Worm (Caenorhabditis elegans): ENCODE data around the gene ttn-1.

ttn-1 gene

ce11 chrV:6213845-6214244, 11.4 kb upstream of the ttn-1 start (continued):
- TF ChIP-seq nhr-12 (tag; optimal IDR thresholded peaks at IDR 0.05), result no peak
- no peak for TF ChIP-seq nhr-76 (tag; optimal IDR thresholded peaks at IDR 0.05)
- no peak for TF ChIP-seq aly-2 (tag; optimal IDR thresholded peaks at IDR 0.05)
- peak; percentile 84 for TF ChIP-seq pha-4 (tag; optimal IDR thresholded peaks at IDR 0.05)
- TF ChIP-seq fkh-2 (tag; optimal IDR thresholded peaks at IDR 0.05), result no peak
- TF ChIP-seq elt-2 (tag; optimal IDR thresholded peaks at IDR 0.05), result peak; percentile 10
- TF ChIP-seq nhr-28 (tag; optimal IDR thresholded peaks at IDR 0.05), result no peak
- no peak for TF ChIP-seq ceh-82 (tag; optimal IDR thresholded peaks at IDR 0.05)
- TF ChIP-seq skn-1 (tag; optimal IDR thresholded peaks at IDR 0.05), result peak; percentile 78
- TF ChIP-seq hmg-11 (tag; optimal IDR thresholded peaks at IDR 0.05), result peak; percentile 61
- TF ChIP-seq nhr-23 (tag; optimal IDR thresholded peaks at IDR 0.05), result peak; percentile 69
- no peak for TF ChIP-seq sea-2 (GFP tag; optimal IDR thresholded peaks at IDR 0.05)
- TF ChIP-seq lsy-12 (tag; optimal IDR thresholded peaks at IDR 0.05), result no peak
- TF ChIP-seq ceh-9 (tag; optimal IDR thresholded peaks at IDR 0.05), result no peak
- TF ChIP-seq unc-62 (GFP tag; optimal IDR thresholded peaks at IDR 0.05), result no peak
- peak; percentile 6 for TF ChIP-seq R02D3.7 (tag; optimal IDR thresholded peaks at IDR 0.05)
- no peak for TF ChIP-seq elt-3 (tag; optimal IDR thresholded peaks at IDR 0.05)
- TF ChIP-seq eor-1 (tag; optimal IDR thresholded peaks at IDR 0.05), result no peak
- TF ChIP-seq ztf-4 (tag; optimal IDR thresholded peaks at IDR 0.05), result no peak

- peak; percentile 6 for TF ChIP-seq nhr-23 (tag; optimal IDR thresholded peaks at IDR 0.05)
- no peak for TF ChIP-seq lin-39 (tag; optimal IDR thresholded peaks at IDR 0.05)
- TF ChIP-seq nfya-1 (tag; optimal IDR thresholded peaks at IDR 0.05; ENCODE audit: insufficient read depth), result no peak
- TF ChIP-seq ama-1 (optimal IDR thresholded peaks at IDR 0.05), result no peak
- no peak for TF ChIP-seq fkh-2 (tag; optimal IDR thresholded peaks at IDR 0.05)
- TF ChIP-seq pha-4 (tag; optimal IDR thresholded peaks at IDR 0.05), result peak; percentile 41
- peak; percentile 9 for TF ChIP-seq lin-15B (tag; optimal IDR thresholded peaks at IDR 0.05)
- TF ChIP-seq ceh-16 (tag; optimal IDR thresholded peaks at IDR 0.05), result no peak
These were observed 10.8 kb upstream of the ttn-1 start for ce11 chrV:6213216-6213735.

- TF ChIP-seq nfya-1 (tag; optimal IDR thresholded peaks at IDR 0.05; ENCODE audit: insufficient read depth) (no peak), eor-1 (tag; optimal IDR thresholded peaks at IDR 0.05) (no peak), egl-5 (tag; optimal IDR thresholded peaks at IDR 0.05) (no peak), mdl-1 (tag; optimal IDR thresholded peaks at IDR 0.05) (no peak), lin-15B (tag; optimal IDR thresholded peaks at IDR 0.05) (no peak), egl-27 (tag; optimal IDR thresholded peaks at IDR 0.05) (no peak), elt-3 (tag; optimal IDR thresholded peaks at IDR 0.05) (no peak), nhr-67 (tag; optimal IDR thresholded peaks at IDR 0.05) (no peak), sea-2 (GFP tag; optimal IDR thresholded peaks at IDR 0.05) (no peak), nhr-25 (tag; optimal IDR thresholded peaks at IDR 0.05) (no peak)
These were observed 10.1 kb upstream of the ttn-1 start for ce11 chrV:6212566-6212965.

- TF ChIP-seq mdl-1 (tag; optimal IDR thresholded peaks at IDR 0.05) (no peak), fkh-2 (tag; optimal IDR thresholded peaks at IDR 0.05) (no peak), pha-4 (tag; optimal IDR thresholded peaks at IDR 0.05) (peak; percentile 58), ZK546.5 (tag; optimal IDR thresholded peaks at IDR 0.05) (no peak), unc-62 (GFP tag; optimal IDR thresholded peaks at IDR 0.05) (no peak), lin-39 (tag; optimal IDR thresholded peaks at IDR 0.05) (no peak), zag-1 (tag; optimal IDR thresholded peaks at IDR 0.05) (no peak), nfya-1 (tag; optimal IDR thresholded peaks at IDR 0.05; ENCODE audit: insufficient read depth) (peak; percentile 32), nhr-237 (tag; optimal IDR thresholded peaks at IDR 0.05) (no peak), nhr-23 (tag; optimal IDR thresholded peaks at IDR 0.05) (no peak), nhr-11 (tag; optimal IDR thresholded peaks at IDR 0.05) (no peak), ceh-82 (tag; optimal IDR thresholded peaks at IDR 0.05) (no peak), lsy-12 (tag; optimal IDR thresholded peaks at IDR 0.05) (no peak), nhr-77 (tag; optimal IDR thresholded peaks at IDR 0.05) (no peak), elt-3 (tag; optimal IDR thresholded peaks at IDR 0.05) (no peak), aly-2 (tag; optimal IDR thresholded peaks at IDR 0.05) (no peak), nhr-76 (tag; optimal IDR thresholded peaks at IDR 0.05) (no peak), nhr-28 (tag; optimal IDR thresholded peaks at IDR 0.05) (no peak), daf-12 (tag; optimal IDR thresholded peaks at IDR 0.05) (no peak), fos-1 (tag; optimal IDR thresholded peaks at IDR 0.05) (no peak), ama-1 (optimal IDR thresholded peaks at IDR 0.05) (no peak), jun-1 (tag; optimal IDR thresholded peaks at IDR 0.05) (peak; percentile 26), pqm-1 (tag; optimal IDR thresholded peaks at IDR 0.05) (peak; percentile 86), unc-39 (tag; optimal IDR thresholded peaks at IDR 0.05) (no peak), ztf-11 (tag; optimal IDR thresholded peaks at IDR 0.05) (no peak), egl-5 (tag; optimal IDR thresholded peaks at IDR 0.05) (no peak), nhr-43 (tag; optimal IDR thresholded peaks at IDR 0.05; ENCODE audit: poor library complexity, severe bottlenecking) (no peak), nhr-12 (tag; optimal IDR thresholded peaks at IDR 0.05) (no peak), elt-1 (tag; optimal IDR thresholded peaks at IDR 0.05) (no peak), R02D3.7 (tag; optimal IDR thresholded peaks at IDR 0.05) (no peak), ceh-9 (tag; optimal IDR thresholded peaks at IDR 0.05) (no peak), fkh-10 (GFP tag; optimal IDR thresholded peaks at IDR 0.05) (no peak), ceh-28 (tag; optimal IDR thresholded peaks at IDR 0.05) (no peak), snpc-4 (tag; optimal IDR thresholded peaks at IDR 0.05) (no peak), elt-2 (tag; optimal IDR thresholded peaks at IDR 0.05) (peak; percentile 77)
These were observed 9.1 kb upstream of the ttn-1 start for ce11 chrV:6211509-6211908.

Data from whole organism, L3 larva.